Worm (Caenorhabditis elegans): Measurements from ENCODE around the gene F33H12.1.

ce11 chrII:2564899-2565298 is 35.4 kb upstream of the F33H12.1 start, which contains the start of gene usp-39:
- TF ChIP-seq gei-17 (GFP tag; optimal IDR thresholded peaks at IDR 0.05) (peak; percentile 39), unc-130 (GFP tag; optimal IDR thresholded peaks at IDR 0.05) (no peak), unc-62 (GFP tag; optimal IDR thresholded peaks at IDR 0.05) (no peak), F57C9.4 (tag; optimal IDR thresholded peaks at IDR 0.05) (no peak), egl-18 (GFP tag; IDR thresholded peaks at IDR 0.05) (no peak)
